Worm (Caenorhabditis elegans) whole organism, L4/young adult: Measurements from ENCODE around the gene Y55F3BR.11.

Experiments used
- W03F9.2 ChIP-seq: fragments of 150-350 bp; optimal IDR thresholded peaks from 2 replicates; lab custom pipeline; 2014; ENCODE audit warnings: missing biosample characterization, missing genetic modification characterization
- him-1 ChIP-seq: sonication (generic microtip); optimal IDR thresholded peaks from 2 replicates; lab custom pipeline; 2016; ENCODE audit warnings: missing genotype, missing genetic modification reagents, missing genetic modification characterization, missing compliant biosample characterization

DNA sequence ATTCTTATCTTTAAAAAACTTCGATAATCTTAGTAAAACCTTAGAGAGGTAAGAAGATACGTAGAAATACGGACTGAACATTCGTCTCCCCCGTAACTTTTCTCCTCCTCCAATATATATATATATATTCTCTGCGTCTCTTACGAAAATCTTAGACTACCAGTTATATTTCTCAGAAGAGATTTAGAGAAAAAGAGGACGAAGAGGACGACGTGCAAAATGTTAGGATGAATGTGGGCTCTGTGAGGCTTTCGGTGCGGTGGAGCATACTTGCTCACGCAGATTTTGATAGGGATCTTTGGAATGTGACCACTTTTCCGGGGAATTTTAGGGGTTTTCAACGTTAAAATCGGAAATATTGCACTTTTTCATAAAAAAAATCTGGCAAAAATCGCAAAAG is 26.6 kb upstream of the Y55F3BR.11 start:
- TF ChIP-seq him-1 (tag; lab: Kevin White, UChicago) (no peak), W03F9.2 (tag; lab: Kevin White, UChicago) (no peak)
